Worm (Caenorhabditis elegans): ENCODE data around the gene C18H7.12.

DNA sequence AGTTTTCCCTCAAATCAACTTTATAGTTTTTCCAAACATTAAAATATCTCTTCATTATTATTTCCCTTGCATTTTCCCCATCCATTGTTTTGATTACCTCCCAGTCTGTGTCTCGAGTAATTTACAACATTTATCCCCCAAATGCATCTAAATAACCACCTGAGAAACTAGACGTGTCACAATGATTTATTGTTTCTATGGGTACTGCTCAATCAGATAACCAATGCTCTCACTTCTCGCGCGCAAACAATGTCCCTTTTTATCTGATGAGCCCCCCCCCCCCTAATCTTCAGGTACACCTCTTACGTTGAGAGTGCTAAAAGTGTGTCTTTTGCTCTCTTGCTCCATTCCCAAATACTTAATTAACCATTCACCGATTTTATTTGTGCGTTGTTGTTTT, 33.6 kb downstream of the C18H7.12 start:
- TF ChIP-seq him-1 (tag; optimal IDR thresholded peaks at IDR 0.05), result no peak
- no peak for TF ChIP-seq W03F9.2 (tag; optimal IDR thresholded peaks at IDR 0.05)
